Worm (Caenorhabditis elegans): ENCODE data around the gene pcdr-1.
A peak's percentile ranks its signal among the peaks of the same experiment; 100 is the strongest.

pcdr-1 gene

ce11 chrX:15704579-15705110 is 38.1 kb downstream of the pcdr-1 start (continued):
- TF ChIP-seq lin-13 (GFP tag; optimal IDR thresholded peaks at IDR 0.05) (no peak), zag-1 (tag; optimal IDR thresholded peaks at IDR 0.05) (no peak), lin-1 (GFP tag; IDR thresholded peaks at IDR 0.05) (peak; percentile 30; the same call in 1 of the 2 replicates), madf-5 (GFP tag; IDR thresholded peaks at IDR 0.05) (no peak), hmg-1.1 (GFP tag; IDR thresholded peaks at IDR 0.05) (no peak), Y48G9A.11 (GFP tag; IDR thresholded peaks at IDR 0.05) (no peak), hlh-30 (tag; optimal IDR thresholded peaks at IDR 0.05; ENCODE audit: insufficient read depth) (peak; percentile 84), nhr-48 (tag; optimal IDR thresholded peaks at IDR 0.05) (peak; percentile 97), ceh-44 (GFP tag; IDR thresholded peaks at IDR 0.05) (no peak), tra-1 (GFP tag; IDR thresholded peaks at IDR 0.05) (0 out of 2 replicates have a peak, but pooled peaks have one; percentile 14), dmd-6 (GFP tag; IDR thresholded peaks at IDR 0.05) (peak; percentile 67), T26A8.4 (GFP tag; IDR thresholded peaks at IDR 0.05) (no peak), fkh-10 (GFP tag; optimal IDR thresholded peaks at IDR 0.05) (no peak), ceh-62 (tag; optimal IDR thresholded peaks at IDR 0.05) (no peak), ZK546.5 (tag; optimal IDR thresholded peaks at IDR 0.05) (no peak), jun-1 (tag; optimal IDR thresholded peaks at IDR 0.05) (no peak), nhr-77 (tag; optimal IDR thresholded peaks at IDR 0.05) (peak; percentile 49), daf-19 (GFP tag; conservative IDR thresholded peaks at IDR 0.05) (no peak), nhr-41 (GFP tag; IDR thresholded peaks at IDR 0.05) (no peak), skn-1 (tag; optimal IDR thresholded peaks at IDR 0.05) (no peak), F49E8.2 (tag; optimal IDR thresholded peaks at IDR 0.05; ENCODE audit: borderline replicate concordance) (no peak), nhr-28 (tag; optimal IDR thresholded peaks at IDR 0.05) (peak; percentile 53), mep-1 (tag; optimal IDR thresholded peaks at IDR 0.05) (peak; percentile 34), pha-4 (GFP tag; IDR thresholded peaks at IDR 0.05) (no peak), pha-4 (tag; optimal IDR thresholded peaks at IDR 0.05) (no peak), nhr-6 (tag; optimal IDR thresholded peaks at IDR 0.05) (no peak), ZK337.2 (GFP tag; IDR thresholded peaks at IDR 0.05) (no peak), dmd-9 (GFP tag; IDR thresholded peaks at IDR 0.05) (no peak), nhr-11 (tag; optimal IDR thresholded peaks at IDR 0.05) (peak; percentile 0), vab-7 (GFP tag; IDR thresholded peaks at IDR 0.05) (no peak), attf-4 (tag; optimal IDR thresholded peaks at IDR 0.05) (no peak), unc-39 (tag; optimal IDR thresholded peaks at IDR 0.05) (no peak), ceh-32 (tag; optimal IDR thresholded peaks at IDR 0.05; ENCODE audit: poor library complexity) (no peak), set-16 (GFP tag; IDR thresholded peaks at IDR 0.05) (no peak), snpc-4 (tag; optimal IDR thresholded peaks at IDR 0.05) (no peak), mdt-29 (GFP tag; IDR thresholded peaks at IDR 0.05) (no peak), rbr-2 (tag; optimal IDR thresholded peaks at IDR 0.05) (no peak), dve-1 (tag; optimal IDR thresholded peaks at IDR 0.05; ENCODE audit: insufficient read depth) (peak; percentile 70), saeg-2 (GFP tag; IDR thresholded peaks at IDR 0.05) (no peak), R02D3.7 (tag; optimal IDR thresholded peaks at IDR 0.05) (no peak), fos-1 (tag; optimal IDR thresholded peaks at IDR 0.05) (no peak), dmd-8 (GFP tag; IDR thresholded peaks at IDR 0.05) (no peak), spr-3 (GFP tag; optimal IDR thresholded peaks at IDR 0.05) (no peak), F10B5.3 (tag; optimal IDR thresholded peaks at IDR 0.05) (no peak), lsy-2 (tag; optimal IDR thresholded peaks at IDR 0.05) (peak in 1 of 2 experiments; percentile 22), spr-1 (tag; optimal IDR thresholded peaks at IDR 0.05) (no peak), mxl-2 (GFP tag; conservative IDR thresholded peaks at IDR 0.05) (no peak), daf-12 (tag; optimal IDR thresholded peaks at IDR 0.05) (no peak), mdl-1 (tag; optimal IDR thresholded peaks at IDR 0.05) (peak in 1 of 2 experiments; percentile 69), aha-1 (tag) (peak; percentile 85)
